Worm (Caenorhabditis elegans): Measurements from ENCODE around the gene ufm-1.

ce11 chrIII:7809033-7809432 is 49.7 kb upstream of the ufm-1 start:
- TF ChIP-seq nhr-76 (tag; optimal IDR thresholded peaks at IDR 0.05) = no peak
- TF ChIP-seq nhr-77 (tag; optimal IDR thresholded peaks at IDR 0.05) = no peak
- TF ChIP-seq zag-1 (tag; optimal IDR thresholded peaks at IDR 0.05) = no peak
- no peak for TF ChIP-seq fkh-10 (GFP tag; optimal IDR thresholded peaks at IDR 0.05)
- TF ChIP-seq aly-2 (tag; optimal IDR thresholded peaks at IDR 0.05) = no peak
- no peak for TF ChIP-seq elt-1 (tag; optimal IDR thresholded peaks at IDR 0.05)
- no peak for TF ChIP-seq tbx-2 (tag; optimal IDR thresholded peaks at IDR 0.05)

Data from whole organism, L3 larva.